Worm (Caenorhabditis elegans) whole organism, L4 larva: Measurements from ENCODE around the gene F59B2.15.

Experiments used
- ces-1 ChIP-seq: fragments of 150-350 bp; sonication (generic microtip); optimal IDR thresholded peaks from 4 replicates; lab custom pipeline; 2014; ENCODE audit warnings: missing biosample characterization, missing genetic modification reagents, missing genetic modification characterization
- lin-38 ChIP-seq: fragments of 200-800 bp; sonication (Bioruptor generic); IDR thresholded peaks from 2 replicates; pipeline ENCODE4 v1.3.6; 2022; ENCODE audit warnings: missing genetic modification reagents, missing genetic modification characterization, missing compliant biosample characterization
- mdl-1 ChIP-seq, 2 experiments: fragments of 150-350 bp in 1 of 2; sonication (generic microtip) in 1 of 2; optimal IDR thresholded peaks; 2 replicates each; lab custom pipeline; 2014 to 2017; ENCODE audit warnings: missing biosample characterization in 2 of 2, missing genetic modification characterization in 2 of 2
- mep-1 ChIP-seq: fragments of 150-350 bp; sonication (generic microtip); optimal IDR thresholded peaks from 3 replicates; lab custom pipeline; 2014; ENCODE audit warnings: missing biosample characterization, missing genetic modification characterization
- nhr-41 ChIP-seq: fragments of 200-800 bp; sonication (Bioruptor generic); IDR thresholded peaks from 2 replicates; pipeline ENCODE4 v1.3.6; 2022; ENCODE audit warnings: missing genetic modification reagents, missing genetic modification characterization, missing compliant biosample characterization

- TF ChIP-seq mep-1 (no peak), mdl-1 (tag; optimal IDR thresholded peaks at IDR 0.05; lab: Kevin White, UChicago) (no peak), ces-1 (GFP tag; lab: Kevin White, UChicago) (no peak), nhr-41 (GFP tag; lab: Robert Waterston, UW) (no peak; the same call in 1 of the 2 replicates), lin-38 (GFP tag; lab: Robert Waterston, UW) (no peak)
Observed at ce11 chrIII:8978512-8979352, 23.7 kb downstream of the F59B2.15 start.
